Worm (Caenorhabditis elegans) whole organism, early embryonic: Measurements from ENCODE around the gene F56D5.5.

Experiments
- B0310.2 ChIP-seq: sonication (generic microtip); optimal IDR thresholded peaks from 2 replicates; lab custom pipeline; 2016; ENCODE audit warnings: mild to moderate bottlenecking, missing genetic modification characterization, missing compliant biosample characterization
- F13C5.2 ChIP-seq: sonication (generic microtip); optimal IDR thresholded peaks from 2 replicates; lab custom pipeline; 2017; ENCODE audit warnings: mild to moderate bottlenecking, missing genetic modification characterization, inconsistent platforms, missing compliant biosample characterization
- aly-1 ChIP-seq: sonication (generic microtip); optimal IDR thresholded peaks from 2 replicates; lab custom pipeline; 2016; ENCODE audit warnings: missing genetic modification characterization, missing compliant biosample characterization
- ama-1 ChIP-seq: fragments of 150-350 bp; optimal IDR thresholded peaks from 2 replicates; lab custom pipeline; 2014
- ceh-13 ChIP-seq: fragments of 200-800 bp; sonication (Bioruptor generic); optimal IDR thresholded peaks from 2 replicates; lab custom pipeline; 2018; ENCODE audit warnings: mild to moderate bottlenecking, missing genetic modification characterization, missing compliant biosample characterization
- ceh-36 ChIP-seq: sonication (generic microtip); optimal IDR thresholded peaks from 2 replicates; lab custom pipeline; 2016; ENCODE audit warnings: missing genetic modification characterization, inconsistent platforms, missing compliant biosample characterization
- ets-7 ChIP-seq: sonication (generic microtip); optimal IDR thresholded peaks from 2 replicates; lab custom pipeline; 2016; ENCODE audit warnings: missing genotype, missing genetic modification characterization, missing compliant biosample characterization
- flt-1 ChIP-seq: fragments of 200-800 bp; sonication (Bioruptor generic); IDR thresholded peaks from 2 replicates; pipeline ENCODE4 v1.3.6; 2022; ENCODE audit warnings: missing genetic modification characterization, missing compliant biosample characterization
- hmbx-1 ChIP-seq: sonication (generic microtip); optimal IDR thresholded peaks from 2 replicates; lab custom pipeline; 2016; ENCODE audit warnings: mild to moderate bottlenecking, missing genetic modification characterization, missing compliant biosample characterization
- hmg-4 ChIP-seq: fragments of 200-800 bp; sonication (Bioruptor generic); optimal IDR thresholded peaks from 2 replicates; lab custom pipeline; 2018; ENCODE audit warnings: mild to moderate bottlenecking, missing genetic modification characterization, missing compliant biosample characterization
- hnd-1 ChIP-seq: sonication (generic microtip); optimal IDR thresholded peaks from 2 replicates; lab custom pipeline; 2016; ENCODE audit warnings: missing genetic modification characterization, missing compliant biosample characterization
- pes-1 ChIP-seq: fragments of 200-800 bp; sonication (Bioruptor generic); IDR thresholded peaks from 2 replicates; pipeline ENCODE4 v1.3.6; 2022; ENCODE audit warnings: missing genetic modification reagents, missing genetic modification characterization, missing compliant biosample characterization
- scrt-1 ChIP-seq: fragments of 200-800 bp; sonication (Bioruptor generic); IDR thresholded peaks from 2 replicates; pipeline ENCODE4 v1.3.6; 2022; ENCODE audit warnings: missing genetic modification characterization, missing compliant biosample characterization
- sea-1 ChIP-seq: fragments of 200-800 bp; sonication (Bioruptor generic); conservative IDR thresholded peaks from 2 replicates; pipeline ENCODE4 v1.3.6; 2022; ENCODE audit warnings: missing genetic modification characterization, missing compliant biosample characterization
- tbx-11 ChIP-seq: fragments of 200-800 bp; sonication (Bioruptor generic); IDR thresholded peaks from 2 replicates; pipeline ENCODE4 v1.3.6; 2022; ENCODE audit warnings: missing genetic modification characterization, missing compliant biosample characterization
- tbx-37 ChIP-seq: fragments of 200-800 bp; sonication (Bioruptor generic); conservative IDR thresholded peaks from 2 replicates; pipeline ENCODE4 v1.3.6; 2022; ENCODE audit warnings: missing genetic modification reagents, missing genetic modification characterization, missing compliant biosample characterization
- tra-4 ChIP-seq: sonication (generic microtip); optimal IDR thresholded peaks from 2 replicates; lab custom pipeline; 2017; ENCODE audit warnings: missing genetic modification characterization, missing compliant biosample characterization

Gene F56D5.5

ce11 chrIV:9386038-9386437 is 21.9 kb downstream of the F56D5.5 start, which contains the start of gene daf-15:
TSS of gene daf-15 (plus strand) at chrIV:9386208.
- no peak for TF ChIP-seq aly-1
- TF ChIP-seq F13C5.2, result no peak
- no peak for TF ChIP-seq ceh-13 (GFP tag; lab: Kevin White, UChicago)
- TF ChIP-seq ets-7 (tag; lab: Kevin White, UChicago), result no peak
- no peak for TF ChIP-seq hmg-4 (GFP tag; lab: Kevin White, UChicago)
- TF ChIP-seq flt-1 (GFP tag; lab: Robert Waterston, UW), result no peak
- no peak for TF ChIP-seq sea-1 (GFP tag; lab: Robert Waterston, UW)
- TF ChIP-seq scrt-1, result no peak
- TF ChIP-seq pes-1, result no peak
- TF ChIP-seq tbx-11 (GFP tag; lab: Robert Waterston, UW), result no peak
- no peak for TF ChIP-seq tra-4
- no peak for TF ChIP-seq tbx-37 (GFP tag; lab: Robert Waterston, UW)
- no peak for TF ChIP-seq hnd-1
- no peak for TF ChIP-seq B0310.2
- TF ChIP-seq ceh-36 (tag; lab: Kevin White, UChicago), result no peak
- no peak for TF ChIP-seq ama-1
- no peak for TF ChIP-seq hmbx-1 (tag; lab: Kevin White, UChicago)

DNA sequence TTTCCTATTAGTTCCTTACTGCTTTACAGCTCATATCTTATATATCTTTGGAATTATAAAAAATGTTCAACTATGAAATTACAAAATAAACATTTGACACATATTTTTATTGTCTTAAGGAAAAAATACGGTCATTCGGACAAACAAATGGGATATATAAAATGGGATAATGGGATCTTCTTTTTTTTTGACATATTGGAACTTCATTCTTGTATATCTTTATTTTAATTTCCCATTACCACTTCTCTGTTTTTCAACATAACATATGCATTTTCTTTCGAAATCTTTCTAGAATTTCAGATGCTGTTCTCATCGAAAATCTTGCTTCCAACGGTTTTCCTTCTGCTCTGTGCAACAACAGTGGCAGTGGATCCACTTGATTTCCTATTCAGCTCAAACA is 23.1 kb downstream of the F56D5.5 start, which contains the start of gene C10C5.7:
C10C5.7 (plus strand) TSS at position 301 of the 400 bp plus-strand sequence.
- no peak for TF ChIP-seq tbx-11 (GFP tag; lab: Robert Waterston, UW)
- TF ChIP-seq hnd-1, result no peak
- TF ChIP-seq tbx-37 (GFP tag; lab: Robert Waterston, UW), result no peak
- no peak for TF ChIP-seq tra-4
- TF ChIP-seq sea-1 (GFP tag; lab: Robert Waterston, UW), result no peak
- TF ChIP-seq flt-1 (GFP tag; lab: Robert Waterston, UW), result no peak
- TF ChIP-seq hmg-4 (GFP tag; lab: Kevin White, UChicago), result no peak
- no peak for TF ChIP-seq scrt-1
- no peak for TF ChIP-seq ceh-36 (tag; lab: Kevin White, UChicago)
- no peak for TF ChIP-seq F13C5.2
- TF ChIP-seq hmbx-1 (tag; lab: Kevin White, UChicago), result no peak

DNA sequence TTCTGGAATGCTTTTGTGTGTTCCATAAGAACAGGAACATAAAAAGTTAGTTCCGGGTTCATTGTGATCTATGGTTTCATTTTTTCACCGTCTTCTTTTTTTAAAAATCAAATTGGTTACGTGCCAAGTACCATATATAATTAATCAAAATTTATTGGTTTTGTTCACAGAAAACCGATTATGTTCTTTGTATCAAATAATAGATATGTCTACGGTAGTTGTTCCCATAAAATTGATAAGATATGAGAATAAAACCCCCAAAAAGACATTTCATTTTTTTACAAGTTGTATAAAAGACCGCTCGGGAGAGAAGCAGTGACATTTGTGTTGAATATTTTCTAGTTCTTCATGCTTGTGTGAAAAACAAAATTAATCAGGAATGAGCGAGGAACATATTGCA is 26.8 kb downstream of the F56D5.5 start, which contains the start of gene C10C5.5:
C10C5.5 (plus strand) TSS at position 301 of the 400 bp plus-strand sequence.
- no peak for TF ChIP-seq scrt-1
- TF ChIP-seq pes-1, result no peak
- TF ChIP-seq hmbx-1 (tag; lab: Kevin White, UChicago), result no peak
- TF ChIP-seq hmg-4 (GFP tag; lab: Kevin White, UChicago), result no peak
- no peak for TF ChIP-seq ama-1
- TF ChIP-seq ceh-13 (GFP tag; lab: Kevin White, UChicago), result no peak
- no peak for TF ChIP-seq tbx-37 (GFP tag; lab: Robert Waterston, UW)
- TF ChIP-seq B0310.2, result no peak
- no peak for TF ChIP-seq flt-1 (GFP tag; lab: Robert Waterston, UW)
- no peak for TF ChIP-seq ceh-36 (tag; lab: Kevin White, UChicago)
- TF ChIP-seq ets-7 (tag; lab: Kevin White, UChicago), result no peak
- TF ChIP-seq aly-1, result no peak
- no peak for TF ChIP-seq hnd-1
- TF ChIP-seq tra-4, result no peak
- no peak for TF ChIP-seq sea-1 (GFP tag; lab: Robert Waterston, UW)
- no peak for TF ChIP-seq F13C5.2
- TF ChIP-seq tbx-11 (GFP tag; lab: Robert Waterston, UW), result no peak

DNA sequence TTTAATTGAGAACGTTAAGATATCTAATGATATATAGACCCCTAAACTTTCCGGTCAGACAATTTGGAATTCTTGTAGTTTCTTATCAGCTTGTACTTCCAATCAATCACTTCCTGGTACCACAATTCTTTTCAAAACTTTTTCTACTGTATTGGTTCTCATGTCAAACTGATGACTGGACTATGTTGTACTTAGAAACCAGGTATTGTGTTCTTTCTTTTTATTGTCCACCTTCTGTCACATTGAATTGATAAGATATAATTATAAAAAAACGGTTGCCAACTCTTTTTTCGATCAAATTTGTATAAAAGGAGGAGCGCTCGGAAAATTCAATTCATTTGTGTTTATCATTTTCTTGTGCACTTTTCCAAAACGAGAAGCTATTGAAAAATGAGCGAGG is 29.6 kb downstream of the F56D5.5 start, which contains the start of gene C10C5.4:
C10C5.4 (plus strand) TSS at position 281 of the 400 bp plus-strand sequence.
- TF ChIP-seq scrt-1, result no peak
- TF ChIP-seq pes-1, result no peak
- TF ChIP-seq F13C5.2, result no peak
- TF ChIP-seq aly-1, result no peak
- no peak for TF ChIP-seq tbx-11 (GFP tag; lab: Robert Waterston, UW)
- TF ChIP-seq tbx-37 (GFP tag; lab: Robert Waterston, UW), result no peak
- TF ChIP-seq ceh-13 (GFP tag; lab: Kevin White, UChicago), result no peak
- TF ChIP-seq ets-7 (tag; lab: Kevin White, UChicago), result no peak

DNA sequence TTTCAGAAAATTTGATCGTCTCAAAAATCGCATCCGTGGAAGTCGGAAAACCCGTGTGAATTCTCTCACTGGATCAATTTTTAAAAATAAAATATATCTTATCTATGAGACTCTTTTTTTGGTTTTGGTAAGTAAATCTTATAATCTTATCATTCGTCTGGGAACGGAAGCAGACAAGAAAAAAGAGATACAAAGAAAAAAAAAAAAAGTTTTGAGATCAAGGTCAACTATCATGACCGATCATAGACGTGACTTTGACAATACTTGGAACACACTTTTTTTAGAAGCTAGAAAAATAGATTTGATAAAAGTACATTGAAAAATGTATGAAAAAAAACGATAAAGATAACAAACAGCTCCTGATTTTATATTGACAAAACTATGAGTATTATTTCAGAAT is 31.4 kb downstream of the F56D5.5 start:
- no peak for TF ChIP-seq hnd-1
- TF ChIP-seq hmg-4 (GFP tag; lab: Kevin White, UChicago), result no peak
- TF ChIP-seq tra-4, result no peak
- TF ChIP-seq pes-1, result no peak
- no peak for TF ChIP-seq hmbx-1 (tag; lab: Kevin White, UChicago)
- TF ChIP-seq aly-1, result no peak
- no peak for TF ChIP-seq sea-1 (GFP tag; lab: Robert Waterston, UW)
- no peak for TF ChIP-seq tbx-37 (GFP tag; lab: Robert Waterston, UW)

ce11 chrIV:9374529-9374928 is 33.4 kb downstream of the F56D5.5 start, which contains the start of gene C10C5.3:
TSS of gene C10C5.3 (plus strand) at chrIV:9374829.
- no peak for TF ChIP-seq flt-1 (GFP tag; lab: Robert Waterston, UW)
- no peak for TF ChIP-seq aly-1
- no peak for TF ChIP-seq hnd-1

DNA sequence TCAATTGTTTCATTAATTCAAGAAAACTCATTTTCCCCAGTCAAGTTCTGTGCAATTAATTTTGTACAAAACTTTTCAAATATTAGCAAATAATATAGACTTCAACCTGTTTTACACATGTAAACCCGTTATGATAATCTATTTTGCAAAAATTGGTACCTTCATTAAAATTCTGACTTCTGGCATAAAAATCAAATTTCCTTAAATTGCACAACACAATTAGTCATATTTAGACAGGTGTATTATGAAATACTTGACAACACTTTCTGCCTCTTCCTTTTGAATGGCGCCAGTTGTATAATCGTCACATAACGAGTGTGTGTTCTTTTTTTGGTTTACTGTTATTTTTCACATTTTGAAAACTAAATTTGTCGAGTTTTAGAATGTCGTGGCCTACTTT is 36.8 kb downstream of the F56D5.5 start, which contains the start of gene fbxc-58:
fbxc-58 (plus strand) TSS at position 383 of the 400 bp plus-strand sequence.
- TF ChIP-seq hmbx-1 (tag; lab: Kevin White, UChicago) (no peak), ets-7 (tag; lab: Kevin White, UChicago) (no peak), ama-1 (no peak), pes-1 (no peak), scrt-1 (no peak), tbx-37 (GFP tag; lab: Robert Waterston, UW) (no peak), F13C5.2 (no peak)

DNA sequence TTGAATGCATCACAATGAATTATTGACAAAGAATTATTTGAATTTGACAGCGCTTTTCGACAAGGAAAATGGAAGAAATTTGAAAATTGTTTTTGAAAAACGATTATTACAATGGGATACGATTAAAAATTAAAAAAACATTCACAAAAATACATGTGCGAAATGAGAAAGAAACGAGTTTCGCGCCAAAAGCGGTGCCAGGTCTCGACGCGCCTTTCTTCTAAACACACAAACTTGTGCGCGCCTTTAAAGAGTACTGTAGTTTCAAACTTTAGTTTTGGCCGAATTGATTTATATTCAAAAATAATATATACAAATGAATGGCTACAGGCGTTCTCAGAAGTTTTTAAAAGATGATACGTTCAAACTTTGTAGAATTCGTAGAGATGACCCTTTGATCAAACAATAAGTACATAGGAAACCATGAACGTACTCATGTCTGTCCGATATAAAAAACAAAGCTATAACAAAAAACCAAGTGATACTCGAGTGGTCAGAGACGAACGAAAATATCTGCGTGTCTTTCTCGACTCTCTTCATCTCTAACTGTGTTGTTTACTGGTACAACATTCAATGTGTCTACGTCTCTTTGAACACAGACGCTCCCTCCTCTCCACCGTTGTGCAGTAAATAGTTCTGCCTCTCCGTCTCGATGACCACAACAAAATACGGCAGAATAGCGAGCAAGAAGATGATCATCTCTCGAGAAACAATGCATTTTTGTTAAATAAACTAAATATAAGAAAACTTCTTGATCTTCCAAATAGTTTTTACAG is 39.9 kb downstream of the F56D5.5 start:
- TF ChIP-seq hnd-1 (no peak), ama-1 (no peak), ets-7 (tag; lab: Kevin White, UChicago) (no peak), B0310.2 (no peak), tbx-37 (GFP tag; lab: Robert Waterston, UW) (no peak), hmbx-1 (tag; lab: Kevin White, UChicago) (no peak), F13C5.2 (no peak), hmg-4 (GFP tag; lab: Kevin White, UChicago) (no peak), ceh-36 (tag; lab: Kevin White, UChicago) (no peak), tra-4 (no peak), scrt-1 (no peak), ceh-13 (GFP tag; lab: Kevin White, UChicago) (no peak), aly-1 (no peak), sea-1 (GFP tag; lab: Robert Waterston, UW) (no peak)
